Fruit fly (Drosophila melanogaster) whole organism, embryonic: Measurements from ENCODE around the gene SLC5A11.

Experiments
- Bteb2 ChIP-seq: fragments of 200-800 bp; sonication (Bioruptor generic); optimal IDR thresholded peaks from 2 replicates; lab custom pipeline; 2016; ENCODE audit warnings: missing biosample characterization, missing genetic modification characterization
- C15 ChIP-seq: fragments of 200-800 bp; sonication (Bioruptor generic); IDR thresholded peaks from 3 replicates; pipeline ENCODE4 v1.3.6; 2022; ENCODE audit warnings: missing biosample characterization, missing genetic modification characterization
- CG12104 ChIP-seq: fragments of 200-800 bp; sonication (Bioruptor generic); optimal IDR thresholded peaks from 3 replicates; lab custom pipeline; 2016; ENCODE audit warnings: missing biosample characterization, missing genetic modification characterization
- CG12659 ChIP-seq: fragments of 200-800 bp; sonication (Bioruptor generic); optimal IDR thresholded peaks from 3 replicates; lab custom pipeline; 2017; ENCODE audit warnings: mild to moderate bottlenecking, missing biosample characterization, missing genetic modification reagents, missing genetic modification characterization
- CG13775 ChIP-seq: fragments of 200-800 bp; sonication (Bioruptor generic); optimal IDR thresholded peaks from 3 replicates; lab custom pipeline; 2017; ENCODE audit warnings: missing biosample characterization, mild to moderate bottlenecking, missing genetic modification characterization
- CG14050 ChIP-seq: fragments of 200-800 bp; sonication (Bioruptor generic); IDR thresholded peaks from 3 replicates; pipeline ENCODE4 v1.3.6; 2022; ENCODE audit warnings: missing biosample characterization, missing genetic modification characterization
- CG17802 ChIP-seq: fragments of 200-800 bp; sonication (Bioruptor generic); optimal IDR thresholded peaks from 2 replicates; lab custom pipeline; 2018; ENCODE audit warnings: missing biosample characterization, mild to moderate bottlenecking, missing genetic modification characterization, moderate library complexity
- CG1832 ChIP-seq: fragments of 200-800 bp; sonication (Bioruptor generic); optimal IDR thresholded peaks from 2 replicates; lab custom pipeline; 2017; ENCODE audit warnings: missing biosample characterization, mild to moderate bottlenecking, missing genetic modification characterization, inconsistent platforms
- CG2120 ChIP-seq: fragments of 200-800 bp; sonication (Bioruptor generic); optimal IDR thresholded peaks from 3 replicates; lab custom pipeline; 2016; ENCODE audit warnings: missing biosample characterization, missing genetic modification characterization
- CG3065 ChIP-seq: fragments of 200-800 bp; sonication (Bioruptor generic); optimal IDR thresholded peaks from 2 replicates; lab custom pipeline; 2016; ENCODE audit warnings: missing biosample characterization, missing genetic modification characterization
- CG31224 ChIP-seq: fragments of 200-800 bp; sonication (Bioruptor generic); IDR thresholded peaks from 2 replicates; pipeline ENCODE4 v1.3.6; 2022; ENCODE audit warnings: missing biosample characterization, missing genetic modification characterization
- CG4360 ChIP-seq: fragments of 200-800 bp; sonication (Bioruptor generic); IDR thresholded peaks from 2 replicates; pipeline ENCODE4 v1.3.6; 2022; ENCODE audit warnings: missing biosample characterization, missing genetic modification characterization
- CG5180 ChIP-seq: fragments of 200-800 bp; sonication (Bioruptor generic); optimal IDR thresholded peaks from 3 replicates; lab custom pipeline; 2017; ENCODE audit warnings: missing biosample characterization, missing genetic modification characterization, mild to moderate bottlenecking, moderate library complexity, missing genetic modification reagents
- CG7556 ChIP-seq: fragments of 200-800 bp; sonication (Bioruptor generic); optimal IDR thresholded peaks from 2 replicates; lab custom pipeline; 2017; ENCODE audit warnings: missing biosample characterization, mild to moderate bottlenecking, missing genetic modification characterization
- CG7745 ChIP-seq: fragments of 200-800 bp; sonication (Bioruptor generic); optimal IDR thresholded peaks from 2 replicates; lab custom pipeline; 2018; ENCODE audit warnings: missing biosample characterization, mild to moderate bottlenecking, missing genetic modification characterization, moderate library complexity
- CG8290 ChIP-seq, 3 experiments: fragments of 200-800 bp; sonication (Bioruptor generic); optimal IDR thresholded peaks; 2 replicates each; lab custom pipeline; 2016 to 2019; ENCODE audit warnings: missing biosample characterization in 3 of 3, missing genetic modification characterization in 3 of 3, mild to moderate bottlenecking in 2 of 3, moderate library complexity in 1 of 3
- CG9727 ChIP-seq: fragments of 200-800 bp; sonication (Bioruptor generic); optimal IDR thresholded peaks from 3 replicates; lab custom pipeline; 2017; ENCODE audit warnings: missing biosample characterization, mild to moderate bottlenecking, missing genetic modification characterization
- CoRest ChIP-seq: fragments of 200-800 bp; sonication (Bioruptor generic); optimal IDR thresholded peaks from 3 replicates; lab custom pipeline; 2018; ENCODE audit warnings: missing biosample characterization, mild to moderate bottlenecking, missing genetic modification characterization, moderate library complexity
- CrebB ChIP-seq: fragments of 200-800 bp; sonication (Bioruptor generic); optimal IDR thresholded peaks from 3 replicates; lab custom pipeline; 2018; ENCODE audit warnings: missing biosample characterization, mild to moderate bottlenecking, missing genetic modification characterization
- Hey ChIP-seq: fragments of 200-800 bp; sonication (Bioruptor generic); optimal IDR thresholded peaks from 3 replicates; lab custom pipeline; 2018; ENCODE audit warnings: missing biosample characterization, mild to moderate bottlenecking, missing genetic modification characterization
- Lim3 ChIP-seq: fragments of 200-800 bp; sonication (Bioruptor generic); IDR thresholded peaks from 2 replicates; pipeline ENCODE4 v1.3.6; 2022; ENCODE audit warnings: missing biosample characterization, missing genetic modification characterization
- Max ChIP-seq: fragments of 200-800 bp; sonication (Bioruptor generic); optimal IDR thresholded peaks from 2 replicates; lab custom pipeline; 2016; ENCODE audit warnings: missing biosample characterization, mild to moderate bottlenecking, missing genetic modification characterization
- Mrtf ChIP-seq: fragments of 200-800 bp; sonication (Bioruptor generic); IDR thresholded peaks from 3 replicates; pipeline ENCODE4 v1.3.6; 2022; ENCODE audit warnings: missing biosample characterization, missing genetic modification characterization
- NC2α ChIP-seq: fragments of 200-800 bp; sonication (Bioruptor generic); optimal IDR thresholded peaks from 2 replicates; lab custom pipeline; 2016; ENCODE audit warnings: missing biosample characterization, missing genetic modification characterization
- Ssrp ChIP-seq: fragments of 200-800 bp; sonication (Bioruptor generic); optimal IDR thresholded peaks from 2 replicates; lab custom pipeline; 2018; ENCODE audit warnings: missing biosample characterization, mild to moderate bottlenecking, missing genetic modification characterization, moderate library complexity
- Trl ChIP-seq, 3 experiments: fragments of >200 bp in 2 of 3; fragments of 200-800 bp in 1 of 3; sonication (Bioruptor generic) in 1 of 3; optimal IDR thresholded peaks; 2 replicates in 1 of 3; 3 replicates in 2 of 3; lab custom pipeline; 2016 to 2017; ENCODE audit warnings: missing biosample characterization in 1 of 3, missing genetic modification characterization in 1 of 3
- aop ChIP-seq: fragments of 200-800 bp; sonication (Bioruptor generic); IDR thresholded peaks from 2 replicates; pipeline ENCODE4 v1.3.6; 2022; ENCODE audit warnings: missing biosample characterization, missing genetic modification characterization
- chm ChIP-seq: fragments of 200-800 bp; sonication (Bioruptor generic); IDR thresholded peaks from 2 replicates; pipeline ENCODE4 v1.3.6; 2022; ENCODE audit warnings: missing biosample characterization, missing genetic modification characterization
- croc ChIP-seq: fragments of 200-800 bp; sonication (Bioruptor generic); conservative IDR thresholded peaks from 3 replicates; pipeline ENCODE4 v1.3.6; 2022; ENCODE audit warnings: missing biosample characterization, missing genetic modification characterization
- da ChIP-seq: fragments of 200-800 bp; sonication (Bioruptor generic); optimal IDR thresholded peaks from 2 replicates; lab custom pipeline; 2016; ENCODE audit warnings: missing biosample characterization, missing genetic modification characterization
- danr ChIP-seq: fragments of 200-800 bp; sonication (Bioruptor generic); IDR thresholded peaks from 2 replicates; pipeline ENCODE4 v1.3.6; 2022; ENCODE audit warnings: missing biosample characterization, missing genetic modification characterization
- dimm ChIP-seq: fragments of 200-800 bp; sonication (Bioruptor generic); IDR thresholded peaks from 2 replicates; pipeline ENCODE4 v1.3.6; 2022; ENCODE audit warnings: missing biosample characterization, missing genetic modification characterization
- esg ChIP-seq: fragments of 200-800 bp; sonication (Bioruptor generic); conservative IDR thresholded peaks from 2 replicates; pipeline ENCODE4 v1.3.6; 2022; ENCODE audit warnings: missing biosample characterization, missing genetic modification characterization
- fu2 ChIP-seq: fragments of 200-800 bp; sonication (Bioruptor generic); optimal IDR thresholded peaks from 2 replicates; lab custom pipeline; 2016; ENCODE audit warnings: missing biosample characterization, missing genetic modification characterization
- grau ChIP-seq: fragments of 200-800 bp; optimal IDR thresholded peaks from 3 replicates; lab custom pipeline; 2019; ENCODE audit warnings: missing biosample characterization, mild to moderate bottlenecking, missing genetic modification characterization, moderate library complexity
- gt ChIP-seq: fragments of 200-800 bp; sonication (Bioruptor generic); IDR thresholded peaks from 2 replicates; pipeline ENCODE4 v1.3.6; 2022; ENCODE audit warnings: missing biosample characterization, missing genetic modification characterization
- insv ChIP-seq, 2 experiments: fragments of 200-800 bp; sonication (Bioruptor generic); optimal IDR thresholded peaks; 3 replicates each; lab custom pipeline; 2016 to 2018; ENCODE audit warnings: missing biosample characterization in 2 of 2, missing genetic modification characterization in 2 of 2
- mam ChIP-seq: fragments of 200-800 bp; sonication (Bioruptor generic); optimal IDR thresholded peaks from 3 replicates; lab custom pipeline; 2016; ENCODE audit warnings: missing biosample characterization, missing genetic modification characterization
- nmo ChIP-seq: fragments of 200-800 bp; sonication (Bioruptor generic); optimal IDR thresholded peaks from 2 replicates; lab custom pipeline; 2018; ENCODE audit warnings: missing biosample characterization, mild to moderate bottlenecking, missing genetic modification characterization, moderate library complexity
- nom ChIP-seq: fragments of 200-800 bp; sonication (Bioruptor generic); optimal IDR thresholded peaks from 2 replicates; lab custom pipeline; 2017; ENCODE audit warnings: missing biosample characterization, missing genetic modification characterization, mild to moderate bottlenecking, moderate library complexity, missing genetic modification reagents
- pho ChIP-seq: fragments of 200-800 bp; sonication (Bioruptor generic); optimal IDR thresholded peaks from 2 replicates; lab custom pipeline; 2016; ENCODE audit warnings: missing biosample characterization, missing genetic modification characterization
- ro ChIP-seq: fragments of 200-800 bp; sonication (Bioruptor generic); IDR thresholded peaks from 2 replicates; pipeline ENCODE4 v1.3.6; 2022; ENCODE audit warnings: missing biosample characterization, missing genetic modification characterization
- run ChIP-seq: fragments of 200-800 bp; sonication (Bioruptor generic); optimal IDR thresholded peaks from 3 replicates; lab custom pipeline; 2018; ENCODE audit warnings: missing biosample characterization, mild to moderate bottlenecking, missing genetic modification characterization
- seq ChIP-seq: fragments of 200-800 bp; sonication (Bioruptor generic); IDR thresholded peaks from 2 replicates; pipeline ENCODE4 v1.3.6; 2022; ENCODE audit warnings: missing biosample characterization, missing genetic modification characterization
- sima ChIP-seq: fragments of 200-800 bp; sonication (Bioruptor generic); optimal IDR thresholded peaks from 2 replicates; lab custom pipeline; 2016; ENCODE audit warnings: missing biosample characterization, missing genetic modification characterization
- tap ChIP-seq: fragments of 200-800 bp; optimal IDR thresholded peaks from 3 replicates; lab custom pipeline; 2019; ENCODE audit warnings: missing biosample characterization, mild to moderate bottlenecking, missing genetic modification characterization, moderate library complexity
- toy ChIP-seq: fragments of 200-800 bp; sonication (Bioruptor generic); IDR thresholded peaks from 2 replicates; pipeline ENCODE4 v1.3.6; 2022; ENCODE audit warnings: missing biosample characterization, missing genetic modification characterization
- trem ChIP-seq: fragments of 200-800 bp; optimal IDR thresholded peaks from 3 replicates; lab custom pipeline; 2019; ENCODE audit warnings: missing biosample characterization, mild to moderate bottlenecking, missing genetic modification characterization, moderate library complexity
- zen2 ChIP-seq: fragments of 200-800 bp; sonication (Bioruptor generic); IDR thresholded peaks from 3 replicates; pipeline ENCODE4 v1.3.6; 2022; ENCODE audit warnings: missing biosample characterization, missing genetic modification characterization; ENCODE audit not compliant: partially characterized antibody

Gene SLC5A11

dm6 chr2L:8162307-8163024 is 42.5 kb downstream of the SLC5A11 start, which contains the start of gene Acbp1 (continued):
- peak; percentile 78 for TF ChIP-seq croc
- TF ChIP-seq CG17802 (tag; lab: Kevin White, UChicago): peak; percentile 75
- peak; percentile 79 for TF ChIP-seq dimm (GFP tag; lab: Robert Waterston, UW)
- peak; percentile 87 for TF ChIP-seq NC2α (GFP tag; lab: Kevin White, UChicago)
- peak; percentile 98 for TF ChIP-seq mam (GFP tag; lab: Kevin White, UChicago)
- peak; percentile 92 for TF ChIP-seq Bteb2 (GFP tag; lab: Kevin White, UChicago)
- peak; percentile 52 for TF ChIP-seq toy (GFP tag; lab: Robert Waterston, UW)
- TF ChIP-seq Hey (tag; lab: Kevin White, UChicago): peak; percentile 79
- TF ChIP-seq Trl (optimal IDR thresholded peaks at IDR 0.05; lab: Kevin White, UChicago): peak; percentile 82 to 93
- TF ChIP-seq Trl (GFP tag; optimal IDR thresholded peaks at IDR 0.05; lab: Kevin White, UChicago): peak; percentile 97
- peak; percentile 85 for TF ChIP-seq CG31224 (GFP tag; lab: Robert Waterston, UW)
- peak; percentile 98 for TF ChIP-seq CG2120 (GFP tag; lab: Kevin White, UChicago)
- TF ChIP-seq C15 (GFP tag; lab: Robert Waterston, UW): peak; percentile 90
- peak; percentile 91 for TF ChIP-seq CG12104 (GFP tag; lab: Kevin White, UChicago)
- peak; percentile 91 for TF ChIP-seq chm (GFP tag; lab: Robert Waterston, UW)
- peak; percentile 97 for TF ChIP-seq nom (GFP tag; lab: Kevin White, UChicago)
- TF ChIP-seq CG3065: peak; percentile 76
- TF ChIP-seq CoRest (tag; lab: Kevin White, UChicago): peak; percentile 97
- peak; percentile 88 for TF ChIP-seq esg (GFP tag; lab: Robert Waterston, UW)
- peak; percentile 58 for TF ChIP-seq sima (GFP tag; lab: Kevin White, UChicago)
- TF ChIP-seq tap (tag; lab: Kevin White, UChicago): peak; percentile 99
- TF ChIP-seq aop (GFP tag; lab: Robert Waterston, UW): peak; percentile 75
- peak; percentile 74; the same call in 2 of the 3 replicates for TF ChIP-seq zen2 (GFP tag; lab: Robert Waterston, UW)
- peak; percentile 90 for TF ChIP-seq Mrtf (GFP tag; lab: Robert Waterston, UW)
- TF ChIP-seq CG14050: peak; percentile 87
- peak; percentile 93 for TF ChIP-seq Ssrp (tag; lab: Kevin White, UChicago)
- peak; percentile 93 for TF ChIP-seq seq (GFP tag; lab: Robert Waterston, UW)
- TF ChIP-seq pho (GFP tag; lab: Kevin White, UChicago): peak; percentile 97
- TF ChIP-seq CG8290 (GFP tag; optimal IDR thresholded peaks at IDR 0.05; lab: Kevin White, UChicago): peak; percentile 84
- peak; percentile 83 to 90 for TF ChIP-seq CG8290 (tag; optimal IDR thresholded peaks at IDR 0.05; lab: Kevin White, UChicago)
- TF ChIP-seq CG7556: peak; percentile 98
- TF ChIP-seq CG4360 (GFP tag; lab: Robert Waterston, UW): peak; percentile 64
- TF ChIP-seq fu2 (GFP tag; lab: Kevin White, UChicago): peak; percentile 96
- peak; percentile 77; the same call in 1 of the 2 replicates for TF ChIP-seq ro (GFP tag; lab: Robert Waterston, UW)
- TF ChIP-seq run (tag; lab: Kevin White, UChicago): peak; percentile 98
- peak; percentile 95 for TF ChIP-seq trem (tag; lab: Kevin White, UChicago)
- peak; percentile 97 for TF ChIP-seq CG13775 (GFP tag; lab: Kevin White, UChicago)
- TF ChIP-seq Lim3: peak; percentile 69
- TF ChIP-seq gt: peak; percentile 68
- TF ChIP-seq CG1832 (GFP tag; lab: Kevin White, UChicago): no peak
- peak; percentile 98 for TF ChIP-seq CrebB
- peak in 1 of 2 experiments; percentile 86 for TF ChIP-seq insv (GFP tag; optimal IDR thresholded peaks at IDR 0.05; lab: Kevin White, UChicago)
- TF ChIP-seq CG12659: peak; percentile 97
- TF ChIP-seq CG7745 (tag; lab: Kevin White, UChicago): peak; percentile 93
- peak; percentile 96 for TF ChIP-seq nmo (GFP tag; lab: Kevin White, UChicago)
- peak; percentile 78 for TF ChIP-seq danr (GFP tag; lab: Robert Waterston, UW)
- peak; percentile 98 for TF ChIP-seq grau (tag; lab: Kevin White, UChicago)
- TF ChIP-seq da (GFP tag; lab: Kevin White, UChicago): peak; percentile 81
- TF ChIP-seq CG9727: peak; percentile 98
- TF ChIP-seq Max (GFP tag; lab: Kevin White, UChicago): peak; percentile 92
- peak; percentile 93 for TF ChIP-seq CG5180 (GFP tag; lab: Kevin White, UChicago)
